Worm (Caenorhabditis elegans): ENCODE measurements around the gene Y39B6A.1.

The Y39B6A.1 gene

ce11 chrV:19158664-19159063 lies 44.7 kb downstream of the Y39B6A.1 start, which contains the start of gene Y39B6A.5 (continued):
- peak; percentile 61 for TF ChIP-seq snpc-4 (tag; optimal IDR thresholded peaks at IDR 0.05)
- TF ChIP-seq egl-27 (tag; optimal IDR thresholded peaks at IDR 0.05): no peak
- peak; percentile 100 for TF ChIP-seq elt-2 (tag; optimal IDR thresholded peaks at IDR 0.05)
- no peak for TF ChIP-seq mdl-1 (tag; optimal IDR thresholded peaks at IDR 0.05)
- no peak for TF ChIP-seq lin-39 (tag; optimal IDR thresholded peaks at IDR 0.05)
- no peak for TF ChIP-seq nhr-67 (tag; optimal IDR thresholded peaks at IDR 0.05)
- no peak for TF ChIP-seq egl-5 (tag; optimal IDR thresholded peaks at IDR 0.05)
- TF ChIP-seq unc-62 (GFP tag; optimal IDR thresholded peaks at IDR 0.05): no peak
- no peak for TF ChIP-seq sea-2 (GFP tag; optimal IDR thresholded peaks at IDR 0.05)
- no peak for TF ChIP-seq fkh-10 (GFP tag; optimal IDR thresholded peaks at IDR 0.05)
- no peak for TF ChIP-seq nhr-28 (tag; optimal IDR thresholded peaks at IDR 0.05)
- no peak for TF ChIP-seq nhr-76 (tag; optimal IDR thresholded peaks at IDR 0.05)
- no peak for TF ChIP-seq ceh-9 (tag; optimal IDR thresholded peaks at IDR 0.05)
- peak; percentile 54 for TF ChIP-seq ceh-28 (tag; optimal IDR thresholded peaks at IDR 0.05)
- peak; percentile 15 for TF ChIP-seq hmg-11 (tag; optimal IDR thresholded peaks at IDR 0.05)
- TF ChIP-seq ceh-82 (tag; optimal IDR thresholded peaks at IDR 0.05): no peak
- TF ChIP-seq pha-4 (tag; optimal IDR thresholded peaks at IDR 0.05): peak; percentile 100

ce11 chrV:19153806-19154205 lies 49.6 kb downstream of the Y39B6A.1 start, which contains the start of gene tsp-13:
Gene tsp-13 (plus strand): TSS chrV:19154106.
- TF ChIP-seq nhr-12 (tag; optimal IDR thresholded peaks at IDR 0.05) (no peak), fos-1 (tag; optimal IDR thresholded peaks at IDR 0.05) (no peak), elt-1 (tag; optimal IDR thresholded peaks at IDR 0.05) (no peak), ceh-28 (tag; optimal IDR thresholded peaks at IDR 0.05) (no peak), nhr-25 (tag; optimal IDR thresholded peaks at IDR 0.05) (no peak), lin-39 (tag; optimal IDR thresholded peaks at IDR 0.05) (no peak), snpc-4 (tag; optimal IDR thresholded peaks at IDR 0.05) (no peak), nhr-77 (tag; optimal IDR thresholded peaks at IDR 0.05) (no peak), ztf-4 (tag; optimal IDR thresholded peaks at IDR 0.05) (no peak), ztf-11 (tag; optimal IDR thresholded peaks at IDR 0.05) (no peak), mml-1 (tag; optimal IDR thresholded peaks at IDR 0.05) (no peak), nhr-237 (tag; optimal IDR thresholded peaks at IDR 0.05) (no peak), R02D3.7 (tag; optimal IDR thresholded peaks at IDR 0.05) (no peak)

ce11 chrV:19153244-19153643 lies 50.2 kb downstream of the Y39B6A.1 start:
- TF ChIP-seq pha-4 (tag; optimal IDR thresholded peaks at IDR 0.05) (peak; percentile 46), aly-2 (tag; optimal IDR thresholded peaks at IDR 0.05) (no peak), egl-5 (tag; optimal IDR thresholded peaks at IDR 0.05) (no peak)

- TF ChIP-seq fos-1 (tag; optimal IDR thresholded peaks at IDR 0.05) (no peak), fkh-10 (GFP tag; optimal IDR thresholded peaks at IDR 0.05) (no peak), nhr-11 (tag; optimal IDR thresholded peaks at IDR 0.05) (no peak), ceh-82 (tag; optimal IDR thresholded peaks at IDR 0.05) (no peak), snpc-4 (tag; optimal IDR thresholded peaks at IDR 0.05) (no peak), mdl-1 (tag; optimal IDR thresholded peaks at IDR 0.05) (no peak), nhr-23 (tag; optimal IDR thresholded peaks at IDR 0.05) (no peak), nhr-43 (tag; optimal IDR thresholded peaks at IDR 0.05; ENCODE audit: poor library complexity, severe bottlenecking) (no peak), unc-62 (GFP tag; optimal IDR thresholded peaks at IDR 0.05) (no peak), ztf-11 (tag; optimal IDR thresholded peaks at IDR 0.05) (no peak), eor-1 (tag; optimal IDR thresholded peaks at IDR 0.05) (no peak), nhr-67 (tag; optimal IDR thresholded peaks at IDR 0.05) (no peak), R02D3.7 (tag; optimal IDR thresholded peaks at IDR 0.05) (no peak), ztf-4 (tag; optimal IDR thresholded peaks at IDR 0.05) (no peak), ceh-28 (tag; optimal IDR thresholded peaks at IDR 0.05) (no peak), elt-3 (tag; optimal IDR thresholded peaks at IDR 0.05) (no peak), mml-1 (tag; optimal IDR thresholded peaks at IDR 0.05) (no peak), fkh-2 (tag; optimal IDR thresholded peaks at IDR 0.05) (no peak)
These were observed 51.1 kb downstream of the Y39B6A.1 start, which contains the start of gene Y39B6A.69 for ce11 chrV:19152328-19152727. Gene Y39B6A.69 (minus strand): TSS chrV:19152428.

All from whole organism, L3 larva.